Fruit fly (Drosophila melanogaster) ovary, adult (tissue): Measurements from ENCODE around the gene CG14820.

Experiments
- CG17801 ChIP-seq: fragments of 200-800 bp; optimal IDR thresholded peaks from 2 replicates; lab custom pipeline; 2019; ENCODE audit warnings: missing biosample characterization, mild to moderate bottlenecking, missing genetic modification characterization, moderate library complexity; ENCODE audit not compliant: partially characterized antibody

The CG14820 gene

dm6 chr3L:6932626-6933025 lies at the start of gene CG14820:
TSS of gene CG14820 (plus strand) at chr3L:6932926.
- TF ChIP-seq CG17801, result no peak

dm6 chr3L:6884869-6885494 lies 47.7 kb upstream of the CG14820 start:
- no peak for TF ChIP-seq CG17801

- TF ChIP-seq CG17801, result no peak
These were observed 46.9 kb upstream of the CG14820 start for dm6 chr3L:6885666-6886335.

- TF ChIP-seq CG17801, result no peak
These were observed 33.4 kb upstream of the CG14820 start for dm6 chr3L:6899286-6899685.

dm6 chr3L:6903985-6904384 lies 28.7 kb upstream of the CG14820 start:
- no peak for TF ChIP-seq CG17801

dm6 chr3L:6906758-6907157 lies 26.0 kb upstream of the CG14820 start:
- TF ChIP-seq CG17801, result no peak

dm6 chr3L:6911219-6911618 lies 21.5 kb upstream of the CG14820 start:
- no peak for TF ChIP-seq CG17801

- no peak for TF ChIP-seq CG17801
These were observed 18.9 kb upstream of the CG14820 start for dm6 chr3L:6913823-6914222.

- no peak for TF ChIP-seq CG17801
These were observed 17.9 kb upstream of the CG14820 start, which contains the start of gene Prat2 for dm6 chr3L:6914776-6915175. TSS of gene Prat2 (minus strand) at chr3L:6914876.

dm6 chr3L:6919213-6919612 lies 13.5 kb upstream of the CG14820 start:
- TF ChIP-seq CG17801, result no peak

dm6 chr3L:6925843-6926242 lies 6.9 kb upstream of the CG14820 start:
- TF ChIP-seq CG17801, result no peak

dm6 chr3L:6931850-6932249 lies 876 bp upstream of the CG14820 start, which contains the start of gene CG45413:
TSS of gene CG45413 (minus strand) at chr3L:6931950.
- TF ChIP-seq CG17801, result no peak

- TF ChIP-seq CG17801, result no peak
These were observed 2.1 kb downstream of the CG14820 start for dm6 chr3L:6934799-6935318.

dm6 chr3L:6942103-6942830 lies 9.5 kb downstream of the CG14820 start:
- TF ChIP-seq CG17801, result no peak

dm6 chr3L:6942831-6943114 lies 10.0 kb downstream of the CG14820 start, which contains the start of gene tow:
TSS of gene tow (plus strand) at chr3L:6942856.
- TF ChIP-seq CG17801, result no peak

dm6 chr3L:6943204-6943947 lies 10.7 kb downstream of the CG14820 start:
- no peak for TF ChIP-seq CG17801

dm6 chr3L:6943948-6944319 lies 11.2 kb downstream of the CG14820 start:
- TF ChIP-seq CG17801, result no peak
